Worm (Caenorhabditis elegans) whole organism, young adult: Measurements from ENCODE around the gene amx-1.

Experiments used
- B0035.1 ChIP-seq: sonication (generic microtip); optimal IDR thresholded peaks from 2 replicates; lab custom pipeline; 2016; ENCODE audit warnings: missing genetic modification characterization, mild to moderate bottlenecking, missing compliant biosample characterization, missing genotype, missing genetic modification reagents
- B0336.3 ChIP-seq: fragments of 200-800 bp; sonication (Bioruptor generic); IDR thresholded peaks from 2 replicates; pipeline ENCODE4 v1.3.6; 2022; ENCODE audit warnings: missing genetic modification characterization, missing compliant biosample characterization
- akir-1 ChIP-seq: fragments of 200-800 bp; sonication (Bioruptor generic); optimal IDR thresholded peaks from 2 replicates; lab custom pipeline; 2018; ENCODE audit warnings: mild to moderate bottlenecking, missing genetic modification characterization, moderate library complexity, missing compliant biosample characterization
- ccch-3 ChIP-seq: fragments of 200-800 bp; sonication (Bioruptor generic); optimal IDR thresholded peaks from 2 replicates; lab custom pipeline; 2018; ENCODE audit warnings: mild to moderate bottlenecking, missing genetic modification characterization, missing compliant biosample characterization
- dpl-1 ChIP-seq: fragments of 150-350 bp; optimal IDR thresholded peaks from 2 replicates; lab custom pipeline; 2014; ENCODE audit warnings: missing biosample characterization, missing genetic modification reagents, missing genetic modification characterization
- lir-1 ChIP-seq: fragments of 200-800 bp; sonication (Bioruptor generic); conservative IDR thresholded peaks from 2 replicates; pipeline ENCODE4 v1.3.6; 2022; ENCODE audit warnings: missing genetic modification reagents, missing genetic modification characterization, missing compliant biosample characterization
- lsy-27 ChIP-seq: sonication (generic microtip); optimal IDR thresholded peaks from 2 replicates; lab custom pipeline; 2017; ENCODE audit warnings: missing genetic modification characterization, mild to moderate bottlenecking, missing compliant biosample characterization, antibody characterized with exemption, missing genotype, borderline replicate concordance; ENCODE audit not compliant: insufficient read depth
- nhr-27 ChIP-seq: fragments of 200-800 bp; sonication (Bioruptor generic); optimal IDR thresholded peaks from 2 replicates; lab custom pipeline; 2018; ENCODE audit warnings: mild to moderate bottlenecking, missing genetic modification characterization, moderate library complexity, missing compliant biosample characterization
- pbrm-1 ChIP-seq: fragments of 200-800 bp; sonication (Bioruptor generic); IDR thresholded peaks from 2 replicates; pipeline ENCODE4 v1.3.6; 2022; ENCODE audit warnings: missing genetic modification reagents, missing genetic modification characterization, missing compliant biosample characterization
- rec-8 ChIP-seq, 2 experiments: sonication (generic microtip); optimal IDR thresholded peaks; 2 replicates each; lab custom pipeline; 2016; ENCODE audit warnings: mild to moderate bottlenecking in 2 of 2, missing genetic modification characterization in 2 of 2, missing genetic modification reagents in 2 of 2, missing genotype in 2 of 2, missing biosample characterization in 1 of 2, missing compliant biosample characterization in 1 of 2, moderate library complexity in 1 of 2
- snpc-4 ChIP-seq, 5 experiments: fragments of 150-350 bp in 1 of 5; sonication (generic microtip) in 4 of 5; optimal IDR thresholded peaks; 2 replicates each; lab custom pipeline; 2014 to 2018; ENCODE audit warnings: missing genetic modification characterization in 5 of 5, missing biosample characterization in 3 of 5, antibody characterized with exemption in 2 of 5, mild to moderate bottlenecking in 2 of 5, missing compliant biosample characterization in 2 of 5, missing genotype in 2 of 5, moderate library complexity in 2 of 5, missing genetic modification reagents in 1 of 5
- somi-1 ChIP-seq: fragments of 200-800 bp; sonication (Bioruptor generic); optimal IDR thresholded peaks from 2 replicates; lab custom pipeline; 2018; ENCODE audit warnings: mild to moderate bottlenecking, missing genetic modification characterization, missing compliant biosample characterization
- unc-130 ChIP-seq: sonication (generic microtip); optimal IDR thresholded peaks from 2 replicates; lab custom pipeline; 2016; ENCODE audit warnings: missing genetic modification reagents, missing genetic modification characterization, missing compliant biosample characterization
- zim-3 ChIP-seq: sonication (generic microtip); optimal IDR thresholded peaks from 2 replicates; lab custom pipeline; 2017; ENCODE audit warnings: mild to moderate bottlenecking, missing genetic modification characterization, moderate library complexity, missing compliant biosample characterization

DNA sequence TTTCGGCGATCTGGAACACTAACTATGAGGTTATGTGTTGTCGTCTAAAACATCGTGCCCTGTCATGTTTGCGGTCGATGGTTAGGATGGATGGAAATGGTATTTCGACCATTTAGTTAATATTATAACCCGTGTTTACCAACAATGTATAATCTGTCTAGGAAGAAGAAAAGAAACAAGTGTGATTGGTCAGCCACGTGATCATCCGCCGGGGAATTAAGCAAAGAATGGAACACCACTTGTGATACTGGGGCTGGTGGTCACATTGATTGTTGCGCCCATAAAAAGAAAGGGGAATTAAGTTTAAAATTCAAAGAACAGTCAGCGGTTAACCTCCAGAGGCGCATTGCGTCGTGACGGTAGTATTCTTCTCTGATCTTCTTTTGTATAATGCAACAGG, 53.4 kb downstream of the amx-1 start:
- TF ChIP-seq B0035.1 (no peak), akir-1 (GFP tag; lab: Kevin White, UChicago) (no peak), B0336.3 (GFP tag; lab: Robert Waterston, UW) (no peak), nhr-27 (tag; lab: Kevin White, UChicago) (no peak), lir-1 (no peak), lsy-27 (tag; lab: Kevin White, UChicago) (no peak), unc-130 (GFP tag; lab: Kevin White, UChicago) (no peak), rec-8 (tag; optimal IDR thresholded peaks at IDR 0.05; lab: Kevin White, UChicago) (no peak), somi-1 (GFP tag; lab: Kevin White, UChicago) (no peak), zim-3 (tag; lab: Kevin White, UChicago) (no peak), dpl-1 (GFP tag; lab: Kevin White, UChicago) (no peak), ccch-3 (GFP tag; lab: Kevin White, UChicago) (no peak), snpc-4 (GFP tag; optimal IDR thresholded peaks at IDR 0.05; lab: Kevin White, UChicago) (no peak), snpc-4 (tag; optimal IDR thresholded peaks at IDR 0.05; lab: Kevin White, UChicago) (no peak), pbrm-1 (GFP tag; lab: Robert Waterston, UW) (no peak)
